Fruit fly (Drosophila melanogaster): ENCODE results near the gene CG8043.

CG8043 gene

dm6 chr3R:8668024-8668856 lies 8.5 kb upstream of the CG8043 start (continued):
- TF ChIP-seq D19B (GFP tag; optimal IDR thresholded peaks at IDR 0.05) (no peak), Trl (optimal IDR thresholded peaks at IDR 0.05) (no peak), Trl (GFP tag; optimal IDR thresholded peaks at IDR 0.05) (no peak), dmrt11E (tag; optimal IDR thresholded peaks at IDR 0.05) (no peak), amos (GFP tag; IDR thresholded peaks at IDR 0.05; ENCODE audit: partially characterized antibody) (peak; percentile 79), seq (GFP tag; IDR thresholded peaks at IDR 0.05) (no peak), CG8290 (GFP tag; optimal IDR thresholded peaks at IDR 0.05) (no peak), CG8290 (tag; optimal IDR thresholded peaks at IDR 0.05) (peak in 1 of 2 experiments; percentile 23), CG10654 (GFP tag; optimal IDR thresholded peaks at IDR 0.05) (no peak), Bteb2 (GFP tag; optimal IDR thresholded peaks at IDR 0.05) (no peak), Gsc (GFP tag; IDR thresholded peaks at IDR 0.05) (no peak), gsb (GFP tag; IDR thresholded peaks at IDR 0.05) (no peak), pum (GFP tag; optimal IDR thresholded peaks at IDR 0.05) (no peak), sima (GFP tag; optimal IDR thresholded peaks at IDR 0.05) (no peak), fru (optimal IDR thresholded peaks at IDR 0.05) (no peak), CG32767 (GFP tag; IDR thresholded peaks at IDR 0.05) (no peak), CG9932 (GFP tag; IDR thresholded peaks at IDR 0.05) (no peak), crp (GFP tag; optimal IDR thresholded peaks at IDR 0.05) (no peak), psq (GFP tag; optimal IDR thresholded peaks at IDR 0.05) (no peak), CG33213 (GFP tag; optimal IDR thresholded peaks at IDR 0.05) (no peak), kah (GFP tag; optimal IDR thresholded peaks at IDR 0.05) (peak; percentile 10), z (GFP tag; IDR thresholded peaks at IDR 0.05) (no peak), CG10431 (GFP tag; optimal IDR thresholded peaks at IDR 0.05) (no peak), eyg (GFP tag; optimal IDR thresholded peaks at IDR 0.05) (no peak), Fer1 (GFP tag; optimal IDR thresholded peaks at IDR 0.05) (no peak), zen (tag; optimal IDR thresholded peaks at IDR 0.05) (no peak), CG7928 (GFP tag; optimal IDR thresholded peaks at IDR 0.05) (no peak), Ets97D (GFP tag; optimal IDR thresholded peaks at IDR 0.05) (no peak), CG32772 (GFP tag; IDR thresholded peaks at IDR 0.05) (no peak), al (GFP tag; IDR thresholded peaks at IDR 0.05) (no peak), da (GFP tag; optimal IDR thresholded peaks at IDR 0.05) (no peak), Atf6 (GFP tag; IDR thresholded peaks at IDR 0.05) (no peak), Deaf1 (tag; optimal IDR thresholded peaks at IDR 0.05) (no peak), Camta (GFP tag; optimal IDR thresholded peaks at IDR 0.05) (no peak), CG17829 (tag; optimal IDR thresholded peaks at IDR 0.05) (no peak), CG12744 (GFP tag; optimal IDR thresholded peaks at IDR 0.05) (no peak), Dfd (GFP tag; optimal IDR thresholded peaks at IDR 0.05) (no peak), CG6765 (GFP tag; optimal IDR thresholded peaks at IDR 0.05) (no peak), MBD-R2 (GFP tag; IDR thresholded peaks at IDR 0.05) (no peak), fd64A (GFP tag; optimal IDR thresholded peaks at IDR 0.05) (no peak), ase (GFP tag; IDR thresholded peaks at IDR 0.05) (no peak), onecut (GFP tag; IDR thresholded peaks at IDR 0.05) (no peak), CG3726 (GFP tag; IDR thresholded peaks at IDR 0.05) (no peak), ewg (GFP tag; optimal IDR thresholded peaks at IDR 0.05) (no peak), CG33557 (GFP tag; optimal IDR thresholded peaks at IDR 0.05) (no peak), lov (optimal IDR thresholded peaks at IDR 0.05) (no peak), lov (GFP tag; IDR thresholded peaks at IDR 0.05) (no peak), sens-2 (GFP tag; IDR thresholded peaks at IDR 0.05) (no peak), Sox102F (GFP tag; optimal IDR thresholded peaks at IDR 0.05) (no peak), CG31388 (GFP tag; optimal IDR thresholded peaks at IDR 0.05) (no peak), CG11398 (GFP tag; optimal IDR thresholded peaks at IDR 0.05) (no peak), Sry-β (GFP tag; optimal IDR thresholded peaks at IDR 0.05) (no peak), CG10543 (GFP tag; optimal IDR thresholded peaks at IDR 0.05) (peak; percentile 1)
